Worm (Caenorhabditis elegans) whole organism, young adult: ENCODE data around the gene hpo-28.

Source experiments
- B0035.1 ChIP-seq: sonication (generic microtip); optimal IDR thresholded peaks from 2 replicates; lab custom pipeline; 2016; ENCODE audit warnings: missing genetic modification characterization, mild to moderate bottlenecking, missing compliant biosample characterization, missing genotype, missing genetic modification reagents
- B0261.1 ChIP-seq: sonication (generic microtip); optimal IDR thresholded peaks from 2 replicates; lab custom pipeline; 2016; ENCODE audit warnings: mild to moderate bottlenecking, missing genetic modification characterization, moderate library complexity, missing compliant biosample characterization
- C06A6.2 ChIP-seq: fragments of 200-800 bp; sonication (Bioruptor generic); conservative IDR thresholded peaks from 2 replicates; pipeline ENCODE4 v1.3.6; 2022; ENCODE audit warnings: missing genetic modification characterization, missing compliant biosample characterization
- C17E4.6 ChIP-seq: fragments of 200-800 bp; sonication (Bioruptor generic); IDR thresholded peaks from 2 replicates; pipeline ENCODE4 v1.3.6; 2022; ENCODE audit warnings: missing genetic modification reagents, missing genetic modification characterization, missing compliant biosample characterization
- D2030.7 ChIP-seq: fragments of 200-800 bp; sonication (Bioruptor generic); IDR thresholded peaks from 2 replicates; pipeline ENCODE4 v1.3.6; 2022; ENCODE audit warnings: missing genetic modification reagents, missing genetic modification characterization, missing compliant biosample characterization
- F22D6.2 ChIP-seq: sonication (generic microtip); optimal IDR thresholded peaks from 2 replicates; lab custom pipeline; 2016; ENCODE audit warnings: mild to moderate bottlenecking, missing genetic modification characterization, missing compliant biosample characterization
- F33H1.4 ChIP-seq: fragments of 200-800 bp; sonication (Bioruptor generic); IDR thresholded peaks from 2 replicates; pipeline ENCODE4 v1.3.6; 2022; ENCODE audit warnings: missing genetic modification reagents, missing genetic modification characterization, missing compliant biosample characterization
- F49E8.2 ChIP-seq: sonication (generic microtip); optimal IDR thresholded peaks from 3 replicates; lab custom pipeline; 2017; ENCODE audit warnings: missing genetic modification characterization, mild to moderate bottlenecking, missing compliant biosample characterization, antibody characterized with exemption, moderate library complexity; ENCODE audit not compliant: insufficient read depth
- K11D2.4 ChIP-seq: fragments of 200-800 bp; sonication (Bioruptor generic); IDR thresholded peaks from 2 replicates; pipeline ENCODE4 v1.3.6; 2022; ENCODE audit warnings: missing genetic modification reagents, missing genetic modification characterization, missing compliant biosample characterization
- K12H6.12 ChIP-seq: fragments of 200-800 bp; sonication (Bioruptor generic); optimal IDR thresholded peaks from 2 replicates; lab custom pipeline; 2018; ENCODE audit warnings: mild to moderate bottlenecking, missing genetic modification characterization, missing compliant biosample characterization
- T07F8.4 ChIP-seq: sonication (generic microtip); optimal IDR thresholded peaks from 2 replicates; lab custom pipeline; 2016; ENCODE audit warnings: mild to moderate bottlenecking, missing genetic modification characterization, moderate library complexity, missing compliant biosample characterization
- T26A5.8 ChIP-seq: sonication (generic microtip); optimal IDR thresholded peaks from 2 replicates; lab custom pipeline; 2016; ENCODE audit warnings: missing genetic modification characterization, missing compliant biosample characterization
- Y56A3A.18 ChIP-seq: fragments of 200-800 bp; sonication (Bioruptor generic); IDR thresholded peaks from 2 replicates; pipeline ENCODE4 v1.3.6; 2022; ENCODE audit warnings: missing genetic modification reagents, missing genetic modification characterization, missing compliant biosample characterization
- Y67H2A.10 ChIP-seq: fragments of 200-800 bp; sonication (Bioruptor generic); conservative IDR thresholded peaks from 2 replicates; pipeline ENCODE4 v1.3.6; 2022; ENCODE audit warnings: missing genetic modification reagents, missing genetic modification characterization, missing compliant biosample characterization
- ZK185.1 ChIP-seq: sonication (generic microtip); optimal IDR thresholded peaks from 2 replicates; lab custom pipeline; 2016; ENCODE audit warnings: mild to moderate bottlenecking, missing genetic modification characterization, missing compliant biosample characterization; ENCODE audit not compliant: poor library complexity, severe bottlenecking
- ama-1 ChIP-seq, 3 experiments: fragments of 150-350 bp in 1 of 3; sonication (generic microtip) in 2 of 3; optimal IDR thresholded peaks; 2 replicates each; lab custom pipeline; 2014 to 2018; ENCODE audit warnings: missing biosample characterization in 2 of 3, missing genetic modification characterization in 2 of 3, missing genetic modification reagents in 2 of 3
- attf-3 ChIP-seq: fragments of 200-800 bp; sonication (Bioruptor generic); conservative IDR thresholded peaks from 2 replicates; pipeline ENCODE4 v1.3.6; 2022; ENCODE audit warnings: missing genetic modification reagents, missing genetic modification characterization, missing compliant biosample characterization
- attf-6 ChIP-seq: fragments of 200-800 bp; sonication (Bioruptor generic); IDR thresholded peaks from 2 replicates; pipeline ENCODE4 v1.3.6; 2022; ENCODE audit warnings: missing genetic modification reagents, missing genetic modification characterization, missing compliant biosample characterization
- ccch-3 ChIP-seq: fragments of 200-800 bp; sonication (Bioruptor generic); optimal IDR thresholded peaks from 2 replicates; lab custom pipeline; 2018; ENCODE audit warnings: mild to moderate bottlenecking, missing genetic modification characterization, missing compliant biosample characterization
- cebp-2 ChIP-seq: fragments of 200-800 bp; sonication (Bioruptor generic); IDR thresholded peaks from 2 replicates; pipeline ENCODE4 v1.3.6; 2022; ENCODE audit warnings: missing genetic modification characterization, missing compliant biosample characterization
- ceh-40 ChIP-seq: fragments of 200-800 bp; sonication (Bioruptor generic); IDR thresholded peaks from 2 replicates; pipeline ENCODE4 v1.3.6; 2022; ENCODE audit warnings: missing genetic modification characterization, missing compliant biosample characterization
- dpl-1 ChIP-seq: fragments of 150-350 bp; optimal IDR thresholded peaks from 2 replicates; lab custom pipeline; 2014; ENCODE audit warnings: missing biosample characterization, missing genetic modification reagents, missing genetic modification characterization
- efl-1 ChIP-seq: fragments of 150-350 bp; optimal IDR thresholded peaks from 2 replicates; lab custom pipeline; 2014; ENCODE audit warnings: missing biosample characterization, missing genetic modification reagents, missing genetic modification characterization
- hrde-1 ChIP-seq: sonication (generic microtip); optimal IDR thresholded peaks from 2 replicates; lab custom pipeline; 2016; ENCODE audit warnings: missing genetic modification characterization, mild to moderate bottlenecking, missing compliant biosample characterization, moderate library complexity, missing genotype, missing genetic modification reagents, borderline replicate concordance
- lir-1 ChIP-seq: fragments of 200-800 bp; sonication (Bioruptor generic); conservative IDR thresholded peaks from 2 replicates; pipeline ENCODE4 v1.3.6; 2022; ENCODE audit warnings: missing genetic modification reagents, missing genetic modification characterization, missing compliant biosample characterization
- lsl-1 ChIP-seq: fragments of 200-800 bp; sonication (Bioruptor generic); optimal IDR thresholded peaks from 2 replicates; lab custom pipeline; 2018; ENCODE audit warnings: mild to moderate bottlenecking, missing genetic modification characterization, moderate library complexity, missing compliant biosample characterization
- madf-10 ChIP-seq: sonication (generic microtip); optimal IDR thresholded peaks from 2 replicates; lab custom pipeline; 2016; ENCODE audit warnings: mild to moderate bottlenecking, missing genetic modification characterization, missing compliant biosample characterization
- madf-6 ChIP-seq: fragments of 200-800 bp; sonication (Bioruptor generic); IDR thresholded peaks from 2 replicates; pipeline ENCODE4 v1.3.6; 2022; ENCODE audit warnings: missing genetic modification reagents, missing genetic modification characterization, missing compliant biosample characterization
- madf-8 ChIP-seq: fragments of 200-800 bp; sonication (Bioruptor generic); conservative IDR thresholded peaks from 2 replicates; pipeline ENCODE4 v1.3.6; 2022; ENCODE audit warnings: missing genetic modification reagents, missing genetic modification characterization, missing compliant biosample characterization
- mcd-1 ChIP-seq: fragments of 200-800 bp; sonication (Bioruptor generic); IDR thresholded peaks from 2 replicates; pipeline ENCODE4 v1.3.6; 2022; ENCODE audit warnings: missing genetic modification reagents, missing genetic modification characterization, missing compliant biosample characterization
- nfya-1 ChIP-seq: sonication (generic microtip); optimal IDR thresholded peaks from 2 replicates; lab custom pipeline; 2017; ENCODE audit warnings: antibody characterized with exemption, missing compliant biosample characterization, missing genetic modification characterization, borderline replicate concordance; ENCODE audit not compliant: insufficient read depth
- nfyb-1 ChIP-seq: fragments of 200-800 bp; sonication (Bioruptor generic); IDR thresholded peaks from 2 replicates; pipeline ENCODE4 v1.3.6; 2022; ENCODE audit warnings: missing genetic modification reagents, missing genetic modification characterization, missing compliant biosample characterization
- nhr-179 ChIP-seq: sonication (generic microtip); optimal IDR thresholded peaks from 2 replicates; lab custom pipeline; 2016; ENCODE audit warnings: mild to moderate bottlenecking, missing genetic modification characterization, missing compliant biosample characterization
- sdz-38 ChIP-seq: sonication (generic microtip); optimal IDR thresholded peaks from 2 replicates; lab custom pipeline; 2016; ENCODE audit warnings: missing genotype, missing genetic modification characterization, missing compliant biosample characterization
- snpc-1.1 ChIP-seq: sonication (generic microtip); optimal IDR thresholded peaks from 2 replicates; lab custom pipeline; 2017; ENCODE audit warnings: missing genetic modification characterization, mild to moderate bottlenecking, missing compliant biosample characterization, antibody characterized with exemption, moderate library complexity, missing genotype, missing genetic modification reagents; ENCODE audit not compliant: insufficient read depth
- snpc-3.4 ChIP-seq: sonication (generic microtip); optimal IDR thresholded peaks from 2 replicates; lab custom pipeline; 2017; ENCODE audit warnings: missing genetic modification characterization, mild to moderate bottlenecking, missing compliant biosample characterization, antibody characterized with exemption, moderate library complexity, missing genotype, missing genetic modification reagents
- tbp1 ChIP-seq: fragments of 200-800 bp; sonication (Bioruptor generic); optimal IDR thresholded peaks from 2 replicates; lab custom pipeline; 2018; ENCODE audit warnings: mild to moderate bottlenecking, missing genetic modification characterization, missing compliant biosample characterization
- tlf-1 ChIP-seq: fragments of 200-800 bp; sonication (Bioruptor generic); optimal IDR thresholded peaks from 2 replicates; lab custom pipeline; 2018; ENCODE audit warnings: mild to moderate bottlenecking, missing genetic modification characterization, missing compliant biosample characterization
- ztf-18 ChIP-seq: sonication (generic microtip); optimal IDR thresholded peaks from 2 replicates; lab custom pipeline; 2016; ENCODE audit warnings: missing genotype, mild to moderate bottlenecking, missing genetic modification characterization, missing compliant biosample characterization
- ztf-25 ChIP-seq: fragments of 200-800 bp; sonication (Bioruptor generic); IDR thresholded peaks from 2 replicates; pipeline ENCODE4 v1.3.6; 2022; ENCODE audit warnings: missing genetic modification reagents, missing genetic modification characterization, missing compliant biosample characterization
- ztf-28 ChIP-seq: fragments of 200-800 bp; sonication (Bioruptor generic); IDR thresholded peaks from 2 replicates; pipeline ENCODE4 v1.3.6; 2022; ENCODE audit warnings: missing genetic modification reagents, missing genetic modification characterization, missing compliant biosample characterization
- ztf-6 ChIP-seq: fragments of 200-800 bp; sonication (Bioruptor generic); IDR thresholded peaks from 2 replicates; pipeline ENCODE4 v1.3.6; 2022; ENCODE audit warnings: missing genetic modification reagents, missing genetic modification characterization, missing compliant biosample characterization

hpo-28 gene

DNA sequence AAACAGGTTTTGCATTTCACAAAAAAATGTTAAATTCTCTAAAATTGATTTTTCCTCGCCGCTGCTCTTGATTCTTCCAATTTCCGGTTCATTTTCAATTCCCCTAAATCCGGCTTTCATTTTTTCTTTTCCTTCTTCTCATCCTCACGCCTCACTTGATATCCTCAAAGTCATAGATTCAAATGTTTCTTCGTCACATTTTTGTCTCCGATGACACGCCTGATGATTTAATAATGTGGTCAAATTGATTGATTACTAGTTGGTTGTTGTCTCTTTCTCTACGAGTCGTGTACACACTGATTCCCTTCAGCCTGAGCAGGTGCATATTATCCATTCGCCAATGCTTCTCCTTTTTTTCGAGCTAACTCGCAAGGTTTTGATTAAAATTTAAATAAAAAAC is 12.4 kb upstream of the hpo-28 start:
- no peak for TF ChIP-seq ccch-3 (GFP tag; lab: Kevin White, UChicago)
- no peak for TF ChIP-seq nfyb-1 (GFP tag; lab: Robert Waterston, UW)
- TF ChIP-seq Y67H2A.10 = no peak
- no peak for TF ChIP-seq F22D6.2 (tag; lab: Kevin White, UChicago)
- no peak for TF ChIP-seq dpl-1 (GFP tag; lab: Kevin White, UChicago)
- TF ChIP-seq, all 124 proteins: peak for 0

DNA sequence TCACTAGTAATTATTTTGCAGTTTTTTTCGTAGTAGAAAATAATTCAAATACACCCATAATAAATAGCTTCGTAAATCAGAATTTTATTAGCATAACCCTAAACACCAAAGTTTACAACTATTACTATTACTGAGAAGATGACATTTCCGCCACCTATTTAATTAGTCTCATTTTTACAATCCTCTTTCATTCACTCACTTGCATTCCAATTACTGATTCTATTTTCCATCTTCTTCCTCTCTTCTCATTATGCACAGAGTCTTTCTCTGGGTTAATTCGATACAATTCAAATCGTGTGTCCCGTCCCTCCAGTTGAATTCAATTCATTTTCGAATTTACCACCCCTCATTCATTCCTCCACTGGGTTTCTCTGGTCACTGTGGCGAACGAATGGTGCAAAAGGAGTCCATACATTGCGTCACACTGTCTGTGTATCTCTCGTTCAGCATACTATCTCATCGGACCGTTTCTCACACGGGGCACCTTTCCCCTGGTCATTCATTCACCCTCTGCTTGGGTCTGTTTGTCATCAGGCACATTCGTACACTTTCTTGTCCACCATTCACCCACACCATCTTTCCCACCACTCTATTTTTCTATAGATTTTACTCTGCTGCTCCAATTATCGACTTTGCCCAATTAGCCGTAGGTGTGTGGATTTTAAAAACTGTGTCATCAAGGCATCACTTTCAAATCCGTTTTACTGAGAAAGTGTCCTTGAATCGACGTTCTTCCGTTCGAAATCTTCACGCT is 11.3 kb upstream of the hpo-28 start:
- TF ChIP-seq T26A5.8 (tag; lab: Kevin White, UChicago) = no peak
- no peak for TF ChIP-seq ztf-25 (GFP tag; lab: Robert Waterston, UW)
- no peak for TF ChIP-seq madf-6 (GFP tag; lab: Robert Waterston, UW)
- TF ChIP-seq cebp-2 (GFP tag; lab: Robert Waterston, UW) = no peak

DNA sequence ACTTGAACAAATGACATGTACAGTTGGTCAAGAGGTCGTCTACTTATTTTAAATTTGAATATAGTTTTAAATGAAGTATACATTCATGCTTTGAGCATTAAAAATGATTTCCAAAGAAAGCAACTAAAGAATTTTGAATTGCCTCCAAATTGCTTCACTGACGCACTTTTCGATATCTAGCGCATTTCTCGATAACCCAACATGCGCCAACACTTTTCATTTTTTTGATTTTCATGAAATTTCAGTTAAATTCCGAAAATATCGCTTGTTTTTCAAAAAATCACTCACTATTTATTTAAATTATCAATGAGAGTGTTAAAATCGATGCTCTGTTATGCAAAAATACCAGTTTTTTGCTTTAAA is 10.7 kb upstream of the hpo-28 start:
- TF ChIP-seq attf-3 (no peak), C17E4.6 (no peak), ztf-28 (no peak), nfyb-1 (GFP tag; lab: Robert Waterston, UW) (no peak), snpc-3.4 (no peak), nfya-1 (tag; lab: Kevin White, UChicago) (no peak), snpc-1.1 (tag; lab: Kevin White, UChicago) (no peak), ceh-40 (GFP tag; lab: Robert Waterston, UW) (no peak), ccch-3 (GFP tag; lab: Kevin White, UChicago) (no peak), lir-1 (GFP tag; lab: Robert Waterston, UW) (no peak; the same call in 1 of the 2 replicates), ama-1 (optimal IDR thresholded peaks at IDR 0.05; lab: Kevin White, UChicago) (no peak), ama-1 (GFP tag; optimal IDR thresholded peaks at IDR 0.05; lab: Kevin White, UChicago) (no peak), T07F8.4 (tag; lab: Kevin White, UChicago) (no peak), Y56A3A.18 (GFP tag; lab: Robert Waterston, UW) (no peak), B0261.1 (tag; lab: Kevin White, UChicago) (no peak), tbp1 (GFP tag; lab: Kevin White, UChicago) (peak; percentile 29), dpl-1 (GFP tag; lab: Kevin White, UChicago) (peak; percentile 78), D2030.7 (GFP tag; lab: Robert Waterston, UW) (peak; percentile 49; the same call in 1 of the 2 replicates), attf-6 (no peak), K12H6.12 (tag; lab: Kevin White, UChicago) (no peak), madf-6 (GFP tag; lab: Robert Waterston, UW) (peak; percentile 87), ZK185.1 (no peak), C06A6.2 (GFP tag; lab: Robert Waterston, UW) (no peak), F33H1.4 (GFP tag; lab: Robert Waterston, UW) (peak; percentile 79), F49E8.2 (tag; lab: Kevin White, UChicago) (peak; percentile 40), madf-8 (peak; percentile 69), lsl-1 (GFP tag; lab: Kevin White, UChicago) (peak; percentile 68), mcd-1 (GFP tag; lab: Robert Waterston, UW) (peak; percentile 36; the same call in 1 of the 2 replicates), tlf-1 (GFP tag; lab: Kevin White, UChicago) (peak; percentile 64), cebp-2 (GFP tag; lab: Robert Waterston, UW) (no peak), B0035.1 (tag; lab: Kevin White, UChicago) (no peak), sdz-38 (tag; lab: Kevin White, UChicago) (no peak), ztf-6 (GFP tag; lab: Robert Waterston, UW) (no peak), hrde-1 (tag; lab: Kevin White, UChicago) (no peak), efl-1 (GFP tag; lab: Kevin White, UChicago) (peak; percentile 78), ztf-18 (tag; lab: Kevin White, UChicago) (peak; percentile 94), madf-10 (no peak), nhr-179 (tag; lab: Kevin White, UChicago) (no peak), K11D2.4 (GFP tag; lab: Robert Waterston, UW) (no peak)
